Worm (Caenorhabditis elegans) whole organism, L1 larva: ENCODE results near the gene pgp-8.

Source experiments
- ama-1 ChIP-seq: fragments of 150-350 bp; optimal IDR thresholded peaks from 2 replicates; lab custom pipeline; 2014
- ceh-63 ChIP-seq: fragments of 200-800 bp; sonication (Bioruptor generic); optimal IDR thresholded peaks from 2 replicates; lab custom pipeline; 2018; ENCODE audit warnings: mild to moderate bottlenecking, missing genetic modification characterization, missing compliant biosample characterization
- ces-1 ChIP-seq: fragments of 150-350 bp; optimal IDR thresholded peaks from 2 replicates; lab custom pipeline; 2014; ENCODE audit warnings: missing biosample characterization, missing genetic modification reagents, missing genetic modification characterization
- efl-1 ChIP-seq, 4 experiments: fragments of 150-350 bp; optimal IDR thresholded peaks in 3 of 4; peaks in 1 of 4; 1 replicate in 1 of 4; 2 replicates in 3 of 4; lab custom pipeline; 2014; ENCODE audit warnings: missing biosample characterization in 2 of 4, missing genetic modification characterization in 2 of 4, missing genetic modification reagents in 2 of 4
- egl-13 ChIP-seq: sonication (generic microtip); optimal IDR thresholded peaks from 2 replicates; lab custom pipeline; 2016; ENCODE audit warnings: missing genotype, missing genetic modification reagents, missing genetic modification characterization, missing compliant biosample characterization
- elt-2 ChIP-seq: sonication (generic microtip); optimal IDR thresholded peaks from 2 replicates; lab custom pipeline; 2016; ENCODE audit warnings: missing genetic modification characterization, mild to moderate bottlenecking, inconsistent platforms, missing compliant biosample characterization, missing genetic modification reagents
- grh-1 ChIP-seq: fragments of 200-800 bp; sonication (Bioruptor generic); IDR thresholded peaks from 2 replicates; pipeline ENCODE4 v1.3.6; 2022; ENCODE audit warnings: missing genetic modification reagents, missing genetic modification characterization, missing compliant biosample characterization
- nhr-12 ChIP-seq: sonication (generic microtip); optimal IDR thresholded peaks from 2 replicates; lab custom pipeline; 2017; ENCODE audit warnings: missing biosample characterization, missing genetic modification characterization
- nhr-237 ChIP-seq: fragments of 150-350 bp; optimal IDR thresholded peaks from 2 replicates; lab custom pipeline; 2014; ENCODE audit warnings: missing biosample characterization, missing genetic modification characterization
- nhr-90 ChIP-seq: sonication (generic microtip); optimal IDR thresholded peaks from 2 replicates; lab custom pipeline; 2016; ENCODE audit warnings: mild to moderate bottlenecking, missing genetic modification characterization, missing compliant biosample characterization; ENCODE audit not compliant: poor library complexity
- tbx-2 ChIP-seq: sonication (generic microtip); optimal IDR thresholded peaks from 2 replicates; lab custom pipeline; 2016; ENCODE audit warnings: missing genetic modification characterization, missing compliant biosample characterization
- unc-130 ChIP-seq: fragments of 150-350 bp; optimal IDR thresholded peaks from 2 replicates; lab custom pipeline; 2017; ENCODE audit warnings: missing biosample characterization, missing genetic modification characterization, inconsistent platforms
- ztf-11 ChIP-seq, 2 experiments: sonication (generic microtip); optimal IDR thresholded peaks; 2 replicates each; lab custom pipeline; 2016 to 2017; ENCODE audit warnings: missing genetic modification characterization in 2 of 2, missing biosample characterization in 1 of 2, missing compliant biosample characterization in 1 of 2

- TF ChIP-seq elt-2 (tag; lab: Kevin White, UChicago), result no peak
- TF ChIP-seq ceh-63 (GFP tag; lab: Kevin White, UChicago), result no peak
- no peak for TF ChIP-seq nhr-12 (tag; lab: Kevin White, UChicago)
- no peak for TF ChIP-seq nhr-237 (tag; lab: Kevin White, UChicago)
- TF ChIP-seq unc-130, result no peak
- TF ChIP-seq tbx-2 (tag; lab: Kevin White, UChicago), result no peak
- TF ChIP-seq efl-1 (optimal IDR thresholded peaks at IDR 0.05; lab: Kevin White, UChicago), result no peak
- peak in 1 of 2 experiments; percentile 79 for TF ChIP-seq efl-1 (GFP tag; optimal IDR thresholded peaks at IDR 0.05 in 1 of 2; lab: Kevin White, UChicago)
- no peak for TF ChIP-seq ama-1 (lab: Kevin White, UChicago)
- no peak for TF ChIP-seq ztf-11 (tag; optimal IDR thresholded peaks at IDR 0.05; lab: Kevin White, UChicago)
- TF ChIP-seq nhr-90 (tag; lab: Kevin White, UChicago), result no peak
- no peak for TF ChIP-seq ces-1 (GFP tag; lab: Kevin White, UChicago)
- TF ChIP-seq egl-13 (tag; lab: Kevin White, UChicago), result no peak
- no peak for TF ChIP-seq grh-1 (GFP tag; lab: Robert Waterston, UW)
These were observed 26.6 kb downstream of the pgp-8 start for ce11 chrX:10837609-10838008.
